Fruit fly (Drosophila melanogaster) whole organism, embryonic: ENCODE results near the gene Hel25E.

Source experiments
- Atf-2 ChIP-seq: fragments of 200-800 bp; sonication (Bioruptor generic); optimal IDR thresholded peaks from 2 replicates; lab custom pipeline; 2016; ENCODE audit warnings: missing biosample characterization, missing genetic modification characterization
- Atf6 ChIP-seq: fragments of 200-800 bp; sonication (Bioruptor generic); IDR thresholded peaks from 2 replicates; pipeline ENCODE4 v1.3.6; 2022; ENCODE audit warnings: missing biosample characterization, missing genetic modification characterization
- CG11456 ChIP-seq: fragments of 200-800 bp; sonication (Bioruptor generic); IDR thresholded peaks from 3 replicates; pipeline ENCODE4 v1.3.6; 2022; ENCODE audit warnings: missing biosample characterization, missing genetic modification characterization
- CG13287 ChIP-seq: fragments of 200-800 bp; sonication (Bioruptor generic); IDR thresholded peaks from 2 replicates; pipeline ENCODE4 v1.3.6; 2022; ENCODE audit warnings: missing biosample characterization, missing genetic modification characterization; ENCODE audit not compliant: partially characterized antibody
- CG13775 ChIP-seq: fragments of 200-800 bp; sonication (Bioruptor generic); optimal IDR thresholded peaks from 3 replicates; lab custom pipeline; 2017; ENCODE audit warnings: missing biosample characterization, mild to moderate bottlenecking, missing genetic modification characterization
- CG14667 ChIP-seq: fragments of 200-800 bp; sonication (Bioruptor generic); IDR thresholded peaks from 2 replicates; pipeline ENCODE4 v1.3.6; 2022; ENCODE audit warnings: missing biosample characterization, missing genetic modification characterization
- CG1602 ChIP-seq: fragments of 200-800 bp; sonication (Bioruptor generic); optimal IDR thresholded peaks from 3 replicates; lab custom pipeline; 2016; ENCODE audit warnings: missing biosample characterization, missing genetic modification characterization
- CG17359 ChIP-seq: fragments of 200-800 bp; sonication (Bioruptor generic); optimal IDR thresholded peaks from 3 replicates; lab custom pipeline; 2018; ENCODE audit warnings: missing biosample characterization, mild to moderate bottlenecking, missing genetic modification characterization, moderate library complexity
- CG1792 ChIP-seq: fragments of 200-800 bp; sonication (Bioruptor generic); optimal IDR thresholded peaks from 2 replicates; lab custom pipeline; 2016; ENCODE audit warnings: missing biosample characterization, missing genetic modification characterization
- CG18262 ChIP-seq: fragments of 200-800 bp; optimal IDR thresholded peaks from 3 replicates; lab custom pipeline; 2019; ENCODE audit warnings: missing biosample characterization, mild to moderate bottlenecking, missing genetic modification characterization, moderate library complexity
- CG2116 ChIP-seq: fragments of 200-800 bp; sonication (Bioruptor generic); optimal IDR thresholded peaks from 3 replicates; lab custom pipeline; 2018; ENCODE audit warnings: missing biosample characterization, mild to moderate bottlenecking, missing genetic modification characterization
- CG3065 ChIP-seq: fragments of 200-800 bp; sonication (Bioruptor generic); optimal IDR thresholded peaks from 2 replicates; lab custom pipeline; 2016; ENCODE audit warnings: missing biosample characterization, missing genetic modification characterization
- CG32772 ChIP-seq: fragments of 200-800 bp; sonication (Bioruptor generic); IDR thresholded peaks from 2 replicates; pipeline ENCODE4 v1.3.6; 2022; ENCODE audit warnings: missing biosample characterization, missing genetic modification characterization
- CG3838 ChIP-seq: fragments of 200-800 bp; sonication (Bioruptor generic); optimal IDR thresholded peaks from 3 replicates; lab custom pipeline; 2016; ENCODE audit warnings: missing biosample characterization, missing genetic modification characterization
- CG43689 ChIP-seq: fragments of 200-800 bp; sonication (Bioruptor generic); IDR thresholded peaks from 2 replicates; pipeline ENCODE4 v1.3.6; 2022; ENCODE audit warnings: missing biosample characterization, missing genetic modification characterization
- CG4707 ChIP-seq: fragments of 200-800 bp; sonication (Bioruptor generic); optimal IDR thresholded peaks from 2 replicates; lab custom pipeline; 2018; ENCODE audit warnings: missing biosample characterization, mild to moderate bottlenecking, missing genetic modification characterization, moderate library complexity
- CG6254 ChIP-seq: fragments of 200-800 bp; sonication (Bioruptor generic); optimal IDR thresholded peaks from 3 replicates; lab custom pipeline; 2017; ENCODE audit warnings: mild to moderate bottlenecking, missing biosample characterization, missing genetic modification reagents, missing genetic modification characterization
- CG6272 ChIP-seq: fragments of 200-800 bp; sonication (Bioruptor generic); IDR thresholded peaks from 2 replicates; pipeline ENCODE4 v1.3.6; 2022; ENCODE audit warnings: missing biosample characterization, missing genetic modification characterization
- CG7745 ChIP-seq: fragments of 200-800 bp; sonication (Bioruptor generic); optimal IDR thresholded peaks from 2 replicates; lab custom pipeline; 2018; ENCODE audit warnings: missing biosample characterization, mild to moderate bottlenecking, missing genetic modification characterization, moderate library complexity
- CG9797 ChIP-seq: fragments of 200-800 bp; sonication (Bioruptor generic); optimal IDR thresholded peaks from 3 replicates; lab custom pipeline; 2018; ENCODE audit warnings: missing biosample characterization, mild to moderate bottlenecking, missing genetic modification characterization
- CG9932 ChIP-seq: fragments of 200-800 bp; sonication (Bioruptor generic); IDR thresholded peaks from 2 replicates; pipeline ENCODE4 v1.3.6; 2022; ENCODE audit warnings: missing biosample characterization, missing genetic modification characterization
- CTCF ChIP-seq: fragments of 200-800 bp; sonication (Bioruptor generic); optimal IDR thresholded peaks from 2 replicates; lab custom pipeline; 2017; ENCODE audit warnings: missing biosample characterization, mild to moderate bottlenecking, missing genetic modification characterization, moderate library complexity
- ERR ChIP-seq: fragments of 200-800 bp; sonication (Bioruptor generic); optimal IDR thresholded peaks from 2 replicates; lab custom pipeline; 2016; ENCODE audit warnings: missing biosample characterization, missing genetic modification characterization
- Hmx ChIP-seq: fragments of 200-800 bp; sonication (Bioruptor generic); optimal IDR thresholded peaks from 2 replicates; lab custom pipeline; 2016; ENCODE audit warnings: missing biosample characterization, missing genetic modification characterization
- Hsf ChIP-seq: fragments of 200-800 bp; sonication (Bioruptor generic); optimal IDR thresholded peaks from 3 replicates; lab custom pipeline; 2016; ENCODE audit warnings: missing biosample characterization, missing genetic modification characterization
- Myb ChIP-seq: fragments of 200-800 bp; sonication (Bioruptor generic); optimal IDR thresholded peaks from 2 replicates; lab custom pipeline; 2016; ENCODE audit warnings: missing biosample characterization, missing genetic modification characterization
- NK7.1 ChIP-seq: fragments of 200-800 bp; sonication (Bioruptor generic); optimal IDR thresholded peaks from 3 replicates; lab custom pipeline; 2016; ENCODE audit warnings: missing biosample characterization, missing genetic modification characterization
- Oli ChIP-seq: fragments of 200-800 bp; sonication (Bioruptor generic); optimal IDR thresholded peaks from 2 replicates; lab custom pipeline; 2018; ENCODE audit warnings: missing biosample characterization, mild to moderate bottlenecking, missing genetic modification characterization, moderate library complexity
- Ptx1 ChIP-seq: fragments of 200-800 bp; sonication (Bioruptor generic); IDR thresholded peaks from 2 replicates; pipeline ENCODE4 v1.3.6; 2022; ENCODE audit warnings: missing biosample characterization, missing genetic modification characterization
- Ravus ChIP-seq: fragments of 200-800 bp; sonication (Bioruptor generic); IDR thresholded peaks from 2 replicates; pipeline ENCODE4 v1.3.6; 2022; ENCODE audit warnings: missing biosample characterization, missing genetic modification characterization
- Sry-β ChIP-seq: fragments of 200-800 bp; sonication (Bioruptor generic); optimal IDR thresholded peaks from 2 replicates; lab custom pipeline; 2018; ENCODE audit warnings: missing biosample characterization, mild to moderate bottlenecking, missing genetic modification characterization, moderate library complexity
- Vsx1 ChIP-seq: fragments of 200-800 bp; sonication (Bioruptor generic); optimal IDR thresholded peaks from 2 replicates; lab custom pipeline; 2017; ENCODE audit warnings: missing biosample characterization, mild to moderate bottlenecking, missing genetic modification characterization, missing genetic modification reagents
- ash1 ChIP-seq: fragments of 200-800 bp; sonication (Bioruptor generic); optimal IDR thresholded peaks from 2 replicates; lab custom pipeline; 2018; ENCODE audit warnings: missing biosample characterization, mild to moderate bottlenecking, missing genetic modification characterization
- bcd ChIP-seq: fragments of 200-800 bp; sonication (Bioruptor generic); optimal IDR thresholded peaks from 2 replicates; lab custom pipeline; 2017; ENCODE audit warnings: missing biosample characterization, mild to moderate bottlenecking, missing genetic modification characterization
- btn ChIP-seq: fragments of 200-800 bp; sonication (Bioruptor generic); optimal IDR thresholded peaks from 2 replicates; lab custom pipeline; 2016; ENCODE audit warnings: missing biosample characterization, missing genetic modification characterization
- cad ChIP-seq: fragments of >200 bp; optimal IDR thresholded peaks from 2 replicates; lab custom pipeline; 2017; ENCODE audit warnings: missing biosample characterization, missing genetic modification characterization
- dmrt99B ChIP-seq: fragments of 200-800 bp; sonication (Bioruptor generic); optimal IDR thresholded peaks from 2 replicates; lab custom pipeline; 2018; ENCODE audit warnings: missing biosample characterization, mild to moderate bottlenecking, missing genetic modification characterization, moderate library complexity
- fd64A ChIP-seq: fragments of 200-800 bp; sonication (Bioruptor generic); optimal IDR thresholded peaks from 3 replicates; lab custom pipeline; 2018; ENCODE audit warnings: missing biosample characterization, mild to moderate bottlenecking, missing genetic modification characterization
- gfzf ChIP-seq: fragments of 200-800 bp; sonication (Bioruptor generic); optimal IDR thresholded peaks from 2 replicates; lab custom pipeline; 2016; ENCODE audit warnings: missing biosample characterization, mild to moderate bottlenecking, missing genetic modification characterization, moderate library complexity
- gt ChIP-seq: fragments of 200-800 bp; sonication (Bioruptor generic); IDR thresholded peaks from 2 replicates; pipeline ENCODE4 v1.3.6; 2022; ENCODE audit warnings: missing biosample characterization, missing genetic modification characterization
- her ChIP-seq: fragments of 200-800 bp; sonication (Bioruptor generic); optimal IDR thresholded peaks from 2 replicates; lab custom pipeline; 2016; ENCODE audit warnings: missing biosample characterization, missing genetic modification characterization
- inv ChIP-seq: fragments of 200-800 bp; sonication (Bioruptor generic); IDR thresholded peaks from 2 replicates; pipeline ENCODE4 v1.3.6; 2022; ENCODE audit warnings: missing biosample characterization, missing genetic modification characterization; ENCODE audit not compliant: partially characterized antibody
- jigr1 ChIP-seq: fragments of 200-800 bp; sonication (Bioruptor generic); IDR thresholded peaks from 3 replicates; pipeline ENCODE4 v1.3.6; 2022; ENCODE audit warnings: missing biosample characterization, missing genetic modification characterization
- kay ChIP-seq: fragments of 200-800 bp; sonication (Bioruptor generic); optimal IDR thresholded peaks from 2 replicates; lab custom pipeline; 2016; ENCODE audit warnings: missing biosample characterization, missing genetic modification characterization
- nmo ChIP-seq: fragments of 200-800 bp; sonication (Bioruptor generic); optimal IDR thresholded peaks from 2 replicates; lab custom pipeline; 2018; ENCODE audit warnings: missing biosample characterization, mild to moderate bottlenecking, missing genetic modification characterization, moderate library complexity
- org-1 ChIP-seq: fragments of 200-800 bp; sonication (Bioruptor generic); optimal IDR thresholded peaks from 2 replicates; lab custom pipeline; 2017; ENCODE audit warnings: missing biosample characterization, missing genetic modification characterization
- pan ChIP-seq, 4 experiments: fragments of >200 bp in 3 of 4; fragments of 200-800 bp in 1 of 4; sonication (Bioruptor generic) in 1 of 4; optimal IDR thresholded peaks in 3 of 4; IDR thresholded peaks in 1 of 4; 2 replicates each; pipeline versions ENCODE4 v1.3.6 to Lab custom; 2017 to 2022; ENCODE audit warnings: missing biosample characterization in 2 of 4, missing genetic modification characterization in 2 of 4, mixed read lengths in 1 of 4
- peb ChIP-seq: fragments of 200-800 bp; sonication (Bioruptor generic); IDR thresholded peaks from 2 replicates; pipeline ENCODE4 v1.3.6; 2022; ENCODE audit warnings: missing biosample characterization, missing genetic modification characterization
- pita ChIP-seq: fragments of 200-800 bp; sonication (Bioruptor generic); optimal IDR thresholded peaks from 2 replicates; lab custom pipeline; 2017; ENCODE audit warnings: missing biosample characterization, mild to moderate bottlenecking, missing genetic modification characterization
- salm ChIP-seq: fragments of 200-800 bp; sonication (Bioruptor generic); optimal IDR thresholded peaks from 2 replicates; lab custom pipeline; 2018; ENCODE audit warnings: missing biosample characterization, mild to moderate bottlenecking, missing genetic modification characterization
- tgo ChIP-seq: fragments of 200-800 bp; sonication (Bioruptor generic); IDR thresholded peaks from 3 replicates; pipeline ENCODE4 v1.3.6; 2022; ENCODE audit warnings: missing biosample characterization, missing genetic modification characterization
- zen2 ChIP-seq: fragments of 200-800 bp; sonication (Bioruptor generic); IDR thresholded peaks from 3 replicates; pipeline ENCODE4 v1.3.6; 2022; ENCODE audit warnings: missing biosample characterization, missing genetic modification characterization; ENCODE audit not compliant: partially characterized antibody

Hel25E gene

DNA sequence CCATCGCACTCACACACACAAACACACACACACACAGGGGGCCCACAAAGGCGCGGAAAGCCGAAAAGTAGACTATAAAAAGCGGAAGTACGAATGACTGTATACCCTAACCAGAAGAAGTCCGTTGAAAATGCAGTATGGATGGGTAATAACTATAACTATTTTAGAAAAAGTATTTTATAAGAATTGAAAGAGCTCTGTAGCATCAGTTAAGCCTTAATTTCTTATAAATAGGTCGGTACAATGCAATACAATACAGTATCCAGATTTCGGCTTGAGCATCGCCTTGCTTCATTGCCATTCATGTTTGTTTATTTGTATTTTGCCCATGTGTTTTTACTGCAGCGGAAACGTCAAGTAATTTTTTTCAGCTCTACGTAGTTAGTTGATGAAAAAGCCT, 27.4 kb upstream of the Hel25E start (continued):
- TF ChIP-seq Sry-β (GFP tag; lab: Kevin White, UChicago) (no peak), peb (GFP tag; lab: Robert Waterston, UW) (no peak), CG1792 (GFP tag; lab: Kevin White, UChicago) (no peak), Vsx1 (GFP tag; lab: Kevin White, UChicago) (no peak), CG14667 (GFP tag; lab: Robert Waterston, UW) (no peak), CG13287 (GFP tag; lab: Robert Waterston, UW) (no peak), CG18262 (tag; lab: Kevin White, UChicago) (no peak), org-1 (GFP tag; lab: Kevin White, UChicago) (no peak), kay (GFP tag; lab: Kevin White, UChicago) (no peak), CG43689 (GFP tag; lab: Robert Waterston, UW) (no peak), cad (GFP tag; lab: Kevin White, UChicago) (no peak), fd64A (no peak), inv (no peak), Hmx (GFP tag; lab: Kevin White, UChicago) (no peak), zen2 (GFP tag; lab: Robert Waterston, UW) (no peak), salm (tag; lab: Kevin White, UChicago) (no peak), CG2116 (GFP tag; lab: Kevin White, UChicago) (no peak), bcd (GFP tag; lab: Kevin White, UChicago) (peak; percentile 12), ash1 (GFP tag; lab: Kevin White, UChicago) (no peak), CG7745 (no peak), CG11456 (0 out of 3 replicates have a peak, but pooled peaks have one; percentile 43), CG13775 (GFP tag; lab: Kevin White, UChicago) (no peak), NK7.1 (GFP tag; lab: Kevin White, UChicago) (no peak), btn (GFP tag; lab: Kevin White, UChicago) (no peak), CG9932 (peak; percentile 58), pan (optimal IDR thresholded peaks at IDR 0.05; lab: Kevin White, UChicago) (no peak), pan (GFP tag; optimal IDR thresholded peaks at IDR 0.05 in 1 of 2, IDR thresholded peaks at IDR 0.05 in 1 of 2) (peak in 1 of 2 experiments; percentile 51), CG6254 (no peak), ERR (GFP tag; lab: Kevin White, UChicago) (no peak), Oli (tag; lab: Kevin White, UChicago) (peak; percentile 27), CG6272 (no peak), Atf6 (no peak), CG9797 (no peak), CG32772 (GFP tag; lab: Robert Waterston, UW) (peak; percentile 44), Atf-2 (GFP tag; lab: Kevin White, UChicago) (no peak), CG3065 (GFP tag; lab: Kevin White, UChicago) (no peak), CG17359 (tag; lab: Kevin White, UChicago) (no peak), nmo (GFP tag; lab: Kevin White, UChicago) (peak; percentile 16), pita (no peak), dmrt99B (tag; lab: Kevin White, UChicago) (peak; percentile 49), tgo (GFP tag; lab: Robert Waterston, UW) (no peak; the same call in 2 of the 3 replicates), CG1602 (GFP tag; lab: Kevin White, UChicago) (peak; percentile 1), Myb (GFP tag; lab: Kevin White, UChicago) (no peak), CG4707 (GFP tag; lab: Kevin White, UChicago) (no peak), Hsf (GFP tag; lab: Kevin White, UChicago) (peak; percentile 31), Ptx1 (GFP tag; lab: Robert Waterston, UW) (peak; percentile 54; the same call in 1 of the 2 replicates), CTCF (no peak), CG3838 (no peak), Ravus (GFP tag; lab: Robert Waterston, UW) (no peak), jigr1 (no peak), her (GFP tag; lab: Kevin White, UChicago) (no peak), gfzf (no peak), gt (GFP tag; lab: Robert Waterston, UW) (no peak)
